Worm (Caenorhabditis elegans) whole organism, L1 larva: ENCODE results near the gene W04G3.5.

Source experiments
- ceh-82 ChIP-seq, 3 experiments: fragments of 150-350 bp in 1 of 3; sonication (generic microtip) in 2 of 3; optimal IDR thresholded peaks; 2 replicates each; lab custom pipeline; 2014 to 2017; ENCODE audit warnings: missing biosample characterization in 3 of 3, missing genetic modification characterization in 3 of 3
- pqm-1 ChIP-seq: sonication (generic microtip); optimal IDR thresholded peaks from 3 replicates; lab custom pipeline; 2017; ENCODE audit warnings: missing biosample characterization, missing genetic modification characterization

The W04G3.5 gene

DNA sequence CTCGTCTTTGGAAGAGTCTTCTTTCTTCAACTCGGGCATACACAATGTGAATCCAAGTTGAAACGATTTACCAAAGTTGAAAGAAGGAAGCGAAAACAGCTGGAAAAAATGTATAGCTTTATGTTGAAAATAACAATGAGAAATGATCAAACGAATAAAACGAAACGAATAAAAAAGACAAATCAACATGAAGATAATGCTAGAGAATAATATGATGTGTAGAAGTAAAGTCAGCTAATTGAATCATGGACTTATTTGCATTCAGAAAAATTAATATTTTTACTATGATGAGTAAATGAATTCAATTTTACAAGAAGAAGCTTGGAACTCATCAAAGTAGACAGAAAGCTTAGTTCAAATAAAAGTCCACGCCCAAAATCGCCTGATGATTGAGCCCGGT is 52.1 kb downstream of the W04G3.5 start, which contains the start of gene alr-1:
TSS of gene alr-1 (minus strand) at position 101 of the 400 bp plus-strand sequence.
- no peak for TF ChIP-seq pqm-1 (tag; lab: Kevin White, UChicago)
- TF ChIP-seq ceh-82 (tag; optimal IDR thresholded peaks at IDR 0.05; lab: Kevin White, UChicago) = no peak
